Worm (Caenorhabditis elegans): ENCODE results near the gene H14N18.2.

The H14N18.2 gene

ce11 chrV:8936184-8936589 is 3.8 kb downstream of the H14N18.2 start, which contains the start of gene unc-23 (continued):
- TF ChIP-seq T20F7.1 (GFP tag; optimal IDR thresholded peaks at IDR 0.05) (peak; percentile 45), D1046.2 (GFP tag; IDR thresholded peaks at IDR 0.05) (no peak), pqm-1 (tag; optimal IDR thresholded peaks at IDR 0.05) (no peak), arid-1 (GFP tag; conservative IDR thresholded peaks at IDR 0.05) (peak; percentile 45; the same call in 1 of the 2 replicates), tra-1 (GFP tag; IDR thresholded peaks at IDR 0.05) (peak; percentile 86), daf-19 (GFP tag; conservative IDR thresholded peaks at IDR 0.05) (no peak), dmd-6 (GFP tag; IDR thresholded peaks at IDR 0.05) (peak; percentile 94), madf-9 (GFP tag; conservative IDR thresholded peaks at IDR 0.05) (peak; percentile 81), lim-7 (GFP tag; IDR thresholded peaks at IDR 0.05) (peak; percentile 38; the same call in 1 of the 2 replicates), nhr-41 (GFP tag; IDR thresholded peaks at IDR 0.05) (no peak), saeg-2 (GFP tag; IDR thresholded peaks at IDR 0.05) (no peak), dve-1 (tag; optimal IDR thresholded peaks at IDR 0.05; ENCODE audit: insufficient read depth) (peak; percentile 93), hmg-1.1 (GFP tag; IDR thresholded peaks at IDR 0.05) (peak; percentile 74), aha-1 (tag) (peak; percentile 86), egl-27 (tag; optimal IDR thresholded peaks at IDR 0.05) (no peak), lin-1 (GFP tag; IDR thresholded peaks at IDR 0.05) (peak; percentile 93), unc-62 (GFP tag; optimal IDR thresholded peaks at IDR 0.05 in 1 of 2) (peak in 1 of 2 experiments; percentile 98), unc-62 (tag; optimal IDR thresholded peaks at IDR 0.05) (no peak), ZK337.2 (GFP tag; IDR thresholded peaks at IDR 0.05) (no peak), lin-38 (GFP tag; IDR thresholded peaks at IDR 0.05) (peak; percentile 54), tag-97 (GFP tag; IDR thresholded peaks at IDR 0.05) (no peak), mxl-3 (GFP tag; optimal IDR thresholded peaks at IDR 0.05) (peak; percentile 54), hlh-30 (tag; optimal IDR thresholded peaks at IDR 0.05; ENCODE audit: insufficient read depth) (peak; percentile 72), F37D6.2 (tag; optimal IDR thresholded peaks at IDR 0.05) (no peak), nhr-10 (tag; optimal IDR thresholded peaks at IDR 0.05) (peak; percentile 77), lir-3 (tag; optimal IDR thresholded peaks at IDR 0.05) (no peak), cey-2 (tag; optimal IDR thresholded peaks at IDR 0.05; ENCODE audit: borderline replicate concordance, insufficient read depth) (peak; percentile 77), daf-16 (GFP tag; optimal IDR thresholded peaks at IDR 0.05) (peak; percentile 77 to 96), daf-16 (tag; optimal IDR thresholded peaks at IDR 0.05) (peak; percentile 78), zfp-3 (GFP tag; conservative IDR thresholded peaks at IDR 0.05) (peak; percentile 93), nhr-42 (GFP tag; IDR thresholded peaks at IDR 0.05) (peak; percentile 77; the same call in 1 of the 2 replicates), vab-7 (GFP tag; IDR thresholded peaks at IDR 0.05) (peak; percentile 49; the same call in 1 of the 2 replicates), nhr-11 (tag; optimal IDR thresholded peaks at IDR 0.05) (peak; percentile 88), mes-2 (tag; optimal IDR thresholded peaks at IDR 0.05; ENCODE audit: poor library complexity, severe bottlenecking) (peak; percentile 54), dpl-1 (GFP tag; optimal IDR thresholded peaks at IDR 0.05) (peak; percentile 49), lin-29 (GFP tag; IDR thresholded peaks at IDR 0.05) (peak; percentile 69; the same call in 1 of the 2 replicates), fkh-10 (GFP tag; optimal IDR thresholded peaks at IDR 0.05) (no peak), fos-1 (tag; optimal IDR thresholded peaks at IDR 0.05) (no peak), mdl-1 (tag; optimal IDR thresholded peaks at IDR 0.05) (peak in 1 of 2 experiments; percentile 80), snpc-4 (tag; optimal IDR thresholded peaks at IDR 0.05) (no peak), ZK546.5 (tag; optimal IDR thresholded peaks at IDR 0.05) (no peak), ceh-44 (GFP tag; IDR thresholded peaks at IDR 0.05) (no peak), zip-2 (tag; optimal IDR thresholded peaks at IDR 0.05) (peak; percentile 36), mep-1 (tag; optimal IDR thresholded peaks at IDR 0.05) (peak; percentile 84), F26F4.8 (GFP tag; conservative IDR thresholded peaks at IDR 0.05) (no peak), attf-4 (tag; optimal IDR thresholded peaks at IDR 0.05) (no peak), nhr-237 (tag; optimal IDR thresholded peaks at IDR 0.05) (no peak), T26A8.4 (GFP tag; IDR thresholded peaks at IDR 0.05) (peak; percentile 70), skn-1 (tag; optimal IDR thresholded peaks at IDR 0.05) (no peak), duxl-1 (tag; optimal IDR thresholded peaks at IDR 0.05; ENCODE audit: poor library complexity) (peak; percentile 30), lin-39 (tag; optimal IDR thresholded peaks at IDR 0.05) (no peak), nhr-76 (tag; optimal IDR thresholded peaks at IDR 0.05) (peak; percentile 20)

All from whole organism, L4 larva.